Comparison of ENCODE assay signal across 6 worm cellular contexts in genomic region chrX:2176361-2176880, ce11.
TF ChIP-seq lines count a peak whose summit lies in the region.

F48B9.8 (minus strand) TSS chrX:2176411.

TF ChIP-seq in whole organism, L1 larva, 84 proteins besides CTCF, POLR2A, EP300 and RAD21 (continues in another document):
- TF ChIP-seq lin-35 (GFP tag; optimal IDR thresholded peaks at IDR 0.05; lab: Kevin White, UChicago) (peak in 1 of 2 experiments; percentile 48), pax-3 (tag; optimal IDR thresholded peaks at IDR 0.05; lab: Kevin White, UChicago) (no peak), tbx-2 (tag; optimal IDR thresholded peaks at IDR 0.05; lab: Kevin White, UChicago) (peak; percentile 34), lin-39 (tag; optimal IDR thresholded peaks at IDR 0.05; lab: Kevin White, UChicago) (no peak), ceh-90 (tag; optimal IDR thresholded peaks at IDR 0.05; lab: Kevin White, UChicago) (peak; percentile 37), Y116A8C.19 (tag; optimal IDR thresholded peaks at IDR 0.05; lab: Kevin White, UChicago; ENCODE audit: borderline replicate concordance) (no peak), mdl-1 (tag; optimal IDR thresholded peaks at IDR 0.05; lab: Kevin White, UChicago) (no peak), nhr-12 (tag; optimal IDR thresholded peaks at IDR 0.05; lab: Kevin White, UChicago) (no peak), hpl-2 (GFP tag; optimal IDR thresholded peaks at IDR 0.05; lab: Kevin White, UChicago) (no peak), grh-1 (GFP tag; IDR thresholded peaks at IDR 0.05; lab: Robert Waterston, UW) (no peak), F16B12.6 (tag; optimal IDR thresholded peaks at IDR 0.05; lab: Kevin White, UChicago) (peak; percentile 86), swsn-7 (tag; optimal IDR thresholded peaks at IDR 0.05; lab: Kevin White, UChicago) (peak; percentile 43), unc-62 (GFP tag; optimal IDR thresholded peaks at IDR 0.05; lab: Kevin White, UChicago) (no peak), ceh-63 (GFP tag; optimal IDR thresholded peaks at IDR 0.05; lab: Kevin White, UChicago) (no peak), C34B4.2 (tag; optimal IDR thresholded peaks at IDR 0.05; lab: Kevin White, UChicago) (no peak)

TF ChIP-seq in whole organism, L2 larva, 48 proteins besides CTCF, POLR2A, EP300 and RAD21:
- TF ChIP-seq gmeb-1 (tag; optimal IDR thresholded peaks at IDR 0.05; lab: Kevin White, UChicago) (peak; percentile 12), C34F6.9 (tag; optimal IDR thresholded peaks at IDR 0.05; lab: Kevin White, UChicago) (peak; percentile 14), lin-13 (GFP tag; optimal IDR thresholded peaks at IDR 0.05; lab: Kevin White, UChicago) (no peak), lsy-2 (tag; optimal IDR thresholded peaks at IDR 0.05; lab: Kevin White, UChicago) (peak in 1 of 2 experiments; percentile 28), mdl-1 (tag; optimal IDR thresholded peaks at IDR 0.05; lab: Kevin White, UChicago) (no peak), elt-1 (tag; optimal IDR thresholded peaks at IDR 0.05; lab: Kevin White, UChicago) (no peak), F13H6.1 (tag; optimal IDR thresholded peaks at IDR 0.05; lab: Kevin White, UChicago) (peak; percentile 5), nhr-129 (tag; optimal IDR thresholded peaks at IDR 0.05; lab: Kevin White, UChicago) (peak; percentile 32), ztf-11 (tag; optimal IDR thresholded peaks at IDR 0.05; lab: Kevin White, UChicago) (no peak), egl-27 (tag; optimal IDR thresholded peaks at IDR 0.05; lab: Kevin White, UChicago) (no peak), unc-39 (tag; optimal IDR thresholded peaks at IDR 0.05; lab: Kevin White, UChicago) (no peak), crh-2 (tag; optimal IDR thresholded peaks at IDR 0.05; lab: Kevin White, UChicago) (no peak), elt-3 (tag; optimal IDR thresholded peaks at IDR 0.05; lab: Kevin White, UChicago) (no peak), nhr-11 (tag; optimal IDR thresholded peaks at IDR 0.05; lab: Kevin White, UChicago) (no peak), unc-55 (GFP tag; optimal IDR thresholded peaks at IDR 0.05; lab: Kevin White, UChicago) (peak; percentile 50), nhr-23 (tag; optimal IDR thresholded peaks at IDR 0.05; lab: Kevin White, UChicago) (no peak)

TF ChIP-seq in whole organism, L3 larva, 47 proteins besides CTCF, POLR2A, EP300 and RAD21:
- TF ChIP-seq ZK546.5 (tag; optimal IDR thresholded peaks at IDR 0.05; lab: Kevin White, UChicago): no peak
- no peak for TF ChIP-seq sea-2 (GFP tag; optimal IDR thresholded peaks at IDR 0.05; lab: Kevin White, UChicago)
- no peak for TF ChIP-seq jun-1 (tag; optimal IDR thresholded peaks at IDR 0.05; lab: Kevin White, UChicago)
- TF ChIP-seq daf-12 (tag; optimal IDR thresholded peaks at IDR 0.05; lab: Kevin White, UChicago): no peak
- TF ChIP-seq R02D3.7 (tag; optimal IDR thresholded peaks at IDR 0.05; lab: Kevin White, UChicago): no peak
- no peak for TF ChIP-seq unc-62 (GFP tag; optimal IDR thresholded peaks at IDR 0.05; lab: Kevin White, UChicago)
- TF ChIP-seq ama-1 (optimal IDR thresholded peaks at IDR 0.05; lab: Kevin White, UChicago): no peak
- no peak for TF ChIP-seq egl-5 (tag; optimal IDR thresholded peaks at IDR 0.05; lab: Kevin White, UChicago)
- TF ChIP-seq nhr-67 (tag; optimal IDR thresholded peaks at IDR 0.05; lab: Kevin White, UChicago): no peak
- no peak for TF ChIP-seq eor-1 (tag; optimal IDR thresholded peaks at IDR 0.05; lab: Kevin White, UChicago)
- peak; percentile 4 for TF ChIP-seq elt-2 (tag; optimal IDR thresholded peaks at IDR 0.05; lab: Kevin White, UChicago)
- peak; percentile 16 for TF ChIP-seq hmg-11 (tag; optimal IDR thresholded peaks at IDR 0.05; lab: Kevin White, UChicago)
- TF ChIP-seq snpc-4 (tag; optimal IDR thresholded peaks at IDR 0.05; lab: Kevin White, UChicago): no peak
- TF ChIP-seq ceh-28 (tag; optimal IDR thresholded peaks at IDR 0.05; lab: Kevin White, UChicago): no peak
- TF ChIP-seq pha-4 (tag; optimal IDR thresholded peaks at IDR 0.05; lab: Kevin White, UChicago): peak; percentile 56
- no peak for TF ChIP-seq mdl-1 (tag; optimal IDR thresholded peaks at IDR 0.05; lab: Kevin White, UChicago)
TF ChIP-seq in whole organism, L3 larva: peak in this region for 3.

TF ChIP-seq in whole organism, L4 larva, 104 proteins besides CTCF, POLR2A, EP300 and RAD21:
- TF ChIP-seq lsy-2 (tag; optimal IDR thresholded peaks at IDR 0.05; lab: Kevin White, UChicago) (peak in 1 of 2 experiments; percentile 51), Y105C5A.15 (GFP tag; IDR thresholded peaks at IDR 0.05; lab: Robert Waterston, UW) (no peak), unc-62 (GFP tag; optimal IDR thresholded peaks at IDR 0.05 in 1 of 2; lab: Kevin White, UChicago) (peak in 1 of 2 experiments; percentile 70), unc-62 (tag; optimal IDR thresholded peaks at IDR 0.05; lab: Kevin White, UChicago) (no peak), mes-2 (tag; optimal IDR thresholded peaks at IDR 0.05; lab: Kevin White, UChicago; ENCODE audit: poor library complexity, severe bottlenecking) (peak; percentile 16), ztf-7 (tag; optimal IDR thresholded peaks at IDR 0.05; lab: Kevin White, UChicago) (peak; percentile 10)

TF ChIP-seq in whole organism, late embryonic, 69 proteins besides CTCF, POLR2A, EP300 and RAD21:
- TF ChIP-seq ceh-30 (tag; optimal IDR thresholded peaks at IDR 0.05; lab: Kevin White, UChicago) (no peak), ceh-48 (tag; optimal IDR thresholded peaks at IDR 0.05; lab: Kevin White, UChicago) (peak; percentile 63)

TF ChIP-seq in whole organism, midembryonic, 9 proteins besides CTCF, POLR2A, EP300 and RAD21:
- TF ChIP-seq klf-2 (GFP tag; conservative IDR thresholded peaks at IDR 0.05; lab: Robert Waterston, UW) (no peak), T22C8.4 (GFP tag; IDR thresholded peaks at IDR 0.05; lab: Robert Waterston, UW) (peak; percentile 32; the same call in 1 of the 2 replicates)
TF ChIP-seq in whole organism, midembryonic: peak in this region for 1.

Comparison
In these comparisons a context has a peak if more than half of its experiments do, and no peak if none do; other contexts are left out.
1. Of the 29 proteins assayed by ChIP-seq in both whole organism, L4 larva and whole organism, L1 larva: peak only in whole organism, L4 larva: none; only in whole organism, L1 larva: dpl-1; in both: none; in neither: 25; mixed calls (peak in some experiments, not most) for 3.